Worm (Caenorhabditis elegans): ENCODE results near the gene ugt-14.

The ugt-14 gene

DNA sequence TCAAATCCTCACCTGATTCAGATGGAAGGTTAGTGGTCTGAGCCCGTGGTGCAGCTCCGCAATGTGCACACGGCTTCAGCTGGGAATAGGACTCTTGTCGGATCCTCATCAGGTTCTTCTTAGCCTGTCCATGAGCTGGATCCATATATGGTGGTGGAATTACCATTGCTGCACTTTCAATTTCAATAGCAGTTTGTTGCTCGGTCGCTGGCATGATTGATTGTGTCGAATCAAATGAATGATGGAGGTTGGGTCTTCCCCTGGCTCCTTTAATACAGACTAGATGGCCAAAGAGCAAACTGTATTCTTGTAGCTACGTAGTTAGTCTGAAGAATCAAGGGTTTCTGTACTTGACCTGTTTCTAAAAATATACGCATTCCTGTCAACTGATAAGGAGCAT is 26.8 kb downstream of the ugt-14 start, which contains the start of gene C02E7.10:
Gene C02E7.10 (minus strand): TSS at position 232 of the 400 bp plus-strand sequence.
- TF ChIP-seq unc-39 (tag; optimal IDR thresholded peaks at IDR 0.05) = no peak
- TF ChIP-seq sem-2 (GFP tag; optimal IDR thresholded peaks at IDR 0.05) = no peak
- no peak for TF ChIP-seq nhr-237 (tag; optimal IDR thresholded peaks at IDR 0.05)
- no peak for TF ChIP-seq nhr-12 (tag; optimal IDR thresholded peaks at IDR 0.05)
- no peak for TF ChIP-seq tbx-8 (GFP tag; optimal IDR thresholded peaks at IDR 0.05)

ce11 chrV:4933268-4933667 is 27.2 kb downstream of the ugt-14 start:
- no peak for TF ChIP-seq unc-120 (tag; optimal IDR thresholded peaks at IDR 0.05; ENCODE audit: poor library complexity, severe bottlenecking)
- no peak for TF ChIP-seq mab-5 (tag; optimal IDR thresholded peaks at IDR 0.05)
- no peak for TF ChIP-seq nhr-12 (tag; optimal IDR thresholded peaks at IDR 0.05)
- TF ChIP-seq drap-1 (GFP tag; optimal IDR thresholded peaks at IDR 0.05) = no peak
- TF ChIP-seq blmp-1 (tag; optimal IDR thresholded peaks at IDR 0.05) = no peak
- no peak for TF ChIP-seq sptf-1 (tag; optimal IDR thresholded peaks at IDR 0.05)
- TF ChIP-seq unc-39 (tag; optimal IDR thresholded peaks at IDR 0.05) = no peak
- no peak for TF ChIP-seq sem-2 (GFP tag; optimal IDR thresholded peaks at IDR 0.05)
- TF ChIP-seq nhr-2 (tag; optimal IDR thresholded peaks at IDR 0.05) = no peak
- TF ChIP-seq nhr-237 (tag; optimal IDR thresholded peaks at IDR 0.05) = no peak
- no peak for TF ChIP-seq elt-3 (tag; optimal IDR thresholded peaks at IDR 0.05)
- TF ChIP-seq pha-4 (tag; optimal IDR thresholded peaks at IDR 0.05) = no peak
- no peak for TF ChIP-seq tbx-8 (GFP tag; optimal IDR thresholded peaks at IDR 0.05)
- no peak for TF ChIP-seq elt-1 (tag; optimal IDR thresholded peaks at IDR 0.05; ENCODE audit: borderline replicate concordance, insufficient read depth)
- no peak for TF ChIP-seq nhr-76 (tag; optimal IDR thresholded peaks at IDR 0.05)
- no peak for TF ChIP-seq ces-1 (GFP tag; optimal IDR thresholded peaks at IDR 0.05)
- TF ChIP-seq snpc-4 (tag; optimal IDR thresholded peaks at IDR 0.05) = no peak
- no peak for TF ChIP-seq mls-2 (tag; optimal IDR thresholded peaks at IDR 0.05)

DNA sequence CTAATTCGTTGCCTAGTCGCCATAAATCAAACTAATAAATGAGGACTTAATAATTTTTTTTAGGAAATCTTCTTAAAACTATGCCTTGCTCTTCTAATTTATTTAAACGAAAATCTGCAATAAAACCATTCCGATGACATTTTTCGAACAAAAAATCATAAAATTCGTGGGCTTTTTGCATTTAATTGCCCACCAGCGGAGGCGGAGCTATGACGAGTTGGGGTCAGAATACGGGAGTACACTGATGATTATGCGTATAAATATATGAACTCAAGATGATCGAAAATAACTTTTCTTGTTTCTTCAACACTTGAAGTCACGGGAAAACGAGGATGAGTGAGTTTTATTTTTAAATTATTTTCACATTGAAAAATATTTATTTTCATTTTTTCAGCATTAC is 28.4 kb downstream of the ugt-14 start, which contains the start of gene catp-2:
Gene catp-2 (plus strand): TSS at position 301 of the 400 bp plus-strand sequence.
- TF ChIP-seq flh-1 (GFP tag; optimal IDR thresholded peaks at IDR 0.05) (no peak), ham-2 (GFP tag; optimal IDR thresholded peaks at IDR 0.05) (no peak), mab-5 (tag; optimal IDR thresholded peaks at IDR 0.05) (no peak), hlh-1 (tag; optimal IDR thresholded peaks at IDR 0.05) (no peak), snpc-4 (tag; optimal IDR thresholded peaks at IDR 0.05) (no peak), mep-1 (tag; optimal IDR thresholded peaks at IDR 0.05) (no peak), ceh-39 (tag; optimal IDR thresholded peaks at IDR 0.05) (no peak), ces-1 (GFP tag; optimal IDR thresholded peaks at IDR 0.05) (no peak), lsy-2 (tag; optimal IDR thresholded peaks at IDR 0.05) (no peak), zip-8 (tag; optimal IDR thresholded peaks at IDR 0.05) (no peak), blmp-1 (tag; optimal IDR thresholded peaks at IDR 0.05) (no peak), unc-120 (tag; optimal IDR thresholded peaks at IDR 0.05; ENCODE audit: poor library complexity, severe bottlenecking) (no peak), unc-62 (GFP tag; optimal IDR thresholded peaks at IDR 0.05) (no peak), sem-2 (GFP tag; optimal IDR thresholded peaks at IDR 0.05) (no peak), nhr-28 (tag; optimal IDR thresholded peaks at IDR 0.05) (no peak), nhr-76 (tag; optimal IDR thresholded peaks at IDR 0.05) (no peak), unc-39 (tag; optimal IDR thresholded peaks at IDR 0.05) (no peak), nhr-237 (tag; optimal IDR thresholded peaks at IDR 0.05) (no peak), M03D4.4 (tag; optimal IDR thresholded peaks at IDR 0.05) (no peak), ceh-83 (GFP tag; optimal IDR thresholded peaks at IDR 0.05) (no peak)

DNA sequence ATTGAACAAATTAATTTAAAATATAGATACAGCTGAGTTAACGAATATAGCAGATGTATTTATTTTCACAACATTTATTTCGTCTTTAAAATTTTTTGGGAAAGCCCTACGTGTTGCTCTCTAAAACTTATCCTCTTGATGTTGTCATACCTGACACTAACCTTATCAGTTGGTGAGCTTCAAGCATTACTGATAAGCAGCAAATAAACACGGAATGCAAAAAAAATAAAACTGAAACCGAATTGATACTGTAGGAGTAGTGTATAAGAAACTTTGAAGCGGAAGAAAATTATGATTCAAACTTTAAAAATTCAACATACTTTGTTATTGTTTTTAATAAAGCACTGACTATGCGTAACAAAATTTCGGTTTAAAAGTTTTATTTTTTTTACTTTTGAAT is 29.0 kb downstream of the ugt-14 start:
- TF ChIP-seq ceh-83 (GFP tag; optimal IDR thresholded peaks at IDR 0.05) (no peak), mls-2 (tag; optimal IDR thresholded peaks at IDR 0.05) (no peak), zip-8 (tag; optimal IDR thresholded peaks at IDR 0.05) (no peak), tbx-8 (GFP tag; optimal IDR thresholded peaks at IDR 0.05) (no peak), ceh-43 (GFP tag; optimal IDR thresholded peaks at IDR 0.05) (no peak), ces-1 (GFP tag; optimal IDR thresholded peaks at IDR 0.05) (no peak), blmp-1 (tag; optimal IDR thresholded peaks at IDR 0.05) (no peak), flh-1 (GFP tag; optimal IDR thresholded peaks at IDR 0.05) (no peak), unc-39 (tag; optimal IDR thresholded peaks at IDR 0.05) (no peak), sem-2 (GFP tag; optimal IDR thresholded peaks at IDR 0.05) (no peak), lin-32 (GFP tag; optimal IDR thresholded peaks at IDR 0.05) (no peak), elt-3 (tag; optimal IDR thresholded peaks at IDR 0.05) (no peak), nhr-12 (tag; optimal IDR thresholded peaks at IDR 0.05) (no peak), mab-5 (tag; optimal IDR thresholded peaks at IDR 0.05) (no peak), nhr-237 (tag; optimal IDR thresholded peaks at IDR 0.05) (no peak)

ce11 chrV:4937337-4937736 is 31.3 kb downstream of the ugt-14 start:
- TF ChIP-seq blmp-1 (tag; optimal IDR thresholded peaks at IDR 0.05) (no peak), unc-62 (GFP tag; optimal IDR thresholded peaks at IDR 0.05) (no peak), nhr-12 (tag; optimal IDR thresholded peaks at IDR 0.05) (no peak), lin-13 (tag; optimal IDR thresholded peaks at IDR 0.05) (no peak), unc-39 (tag; optimal IDR thresholded peaks at IDR 0.05) (no peak), ztf-11 (tag; optimal IDR thresholded peaks at IDR 0.05) (no peak)
